Worm (Caenorhabditis elegans) whole organism, L3 larva: ENCODE data around the gene T18D3.1.
A peak's percentile ranks its signal among the peaks of the same experiment; 100 is the strongest.

Source experiments
- R02D3.7 ChIP-seq: fragments of 150-350 bp; optimal IDR thresholded peaks from 2 replicates; lab custom pipeline; 2014; ENCODE audit warnings: missing biosample characterization, missing genetic modification characterization
- ZK546.5 ChIP-seq: sonication (generic microtip); optimal IDR thresholded peaks from 2 replicates; lab custom pipeline; 2017; ENCODE audit warnings: missing biosample characterization, missing genetic modification characterization
- aly-2 ChIP-seq: fragments of 150-350 bp; optimal IDR thresholded peaks from 2 replicates; lab custom pipeline; 2014; ENCODE audit warnings: missing biosample characterization, missing genetic modification characterization
- ama-1 ChIP-seq: fragments of 150-350 bp; optimal IDR thresholded peaks from 2 replicates; lab custom pipeline; 2018
- ceh-16 ChIP-seq: sonication (generic microtip); optimal IDR thresholded peaks from 2 replicates; lab custom pipeline; 2017; ENCODE audit warnings: missing biosample characterization, missing genetic modification characterization
- ceh-28 ChIP-seq: fragments of 150-350 bp; optimal IDR thresholded peaks from 2 replicates; lab custom pipeline; 2014; ENCODE audit warnings: missing biosample characterization, missing genetic modification reagents, missing genetic modification characterization
- ceh-82 ChIP-seq: fragments of 150-350 bp; optimal IDR thresholded peaks from 2 replicates; lab custom pipeline; 2014; ENCODE audit warnings: missing biosample characterization, missing genetic modification characterization
- ceh-9 ChIP-seq: sonication (generic microtip); optimal IDR thresholded peaks from 2 replicates; lab custom pipeline; 2018; ENCODE audit warnings: missing biosample characterization, missing genetic modification characterization
- egl-27 ChIP-seq: sonication (generic microtip); optimal IDR thresholded peaks from 4 replicates; lab custom pipeline; 2017; ENCODE audit warnings: missing biosample characterization, missing genetic modification reagents, missing genetic modification characterization
- egl-5 ChIP-seq: fragments of 150-350 bp; optimal IDR thresholded peaks from 2 replicates; lab custom pipeline; 2017; ENCODE audit warnings: missing biosample characterization, missing genetic modification reagents, missing genetic modification characterization, inconsistent platforms
- elt-1 ChIP-seq: fragments of 150-350 bp; optimal IDR thresholded peaks from 2 replicates; lab custom pipeline; 2014; ENCODE audit warnings: missing biosample characterization, missing genetic modification characterization
- elt-2 ChIP-seq: sonication (generic microtip); optimal IDR thresholded peaks from 2 replicates; lab custom pipeline; 2016; ENCODE audit warnings: missing genetic modification reagents, mild to moderate bottlenecking, missing genetic modification characterization, missing compliant biosample characterization
- elt-3 ChIP-seq, 3 experiments: fragments of 150-350 bp in 1 of 3; sonication (generic microtip) in 2 of 3; optimal IDR thresholded peaks; 2 replicates in 2 of 3; 4 replicates in 1 of 3; lab custom pipeline; 2014 to 2017; ENCODE audit warnings: missing biosample characterization in 3 of 3, missing genetic modification characterization in 3 of 3
- eor-1 ChIP-seq, 2 experiments: fragments of 150-350 bp; optimal IDR thresholded peaks; 2 replicates each; lab custom pipeline; 2014 to 2018; ENCODE audit warnings: missing biosample characterization in 2 of 2, missing genetic modification characterization in 2 of 2
- fkh-10 ChIP-seq: sonication (generic microtip); optimal IDR thresholded peaks from 2 replicates; lab custom pipeline; 2017; ENCODE audit warnings: missing biosample characterization, missing genetic modification reagents, missing genetic modification characterization
- fos-1 ChIP-seq: fragments of 150-350 bp; optimal IDR thresholded peaks from 2 replicates; lab custom pipeline; 2014; ENCODE audit warnings: missing biosample characterization, missing genetic modification characterization
- hmg-11 ChIP-seq: sonication (generic microtip); optimal IDR thresholded peaks from 2 replicates; lab custom pipeline; 2016; ENCODE audit warnings: missing genetic modification characterization, missing compliant biosample characterization
- jun-1 ChIP-seq: fragments of 150-350 bp; optimal IDR thresholded peaks from 2 replicates; lab custom pipeline; 2014; ENCODE audit warnings: missing biosample characterization, missing genetic modification reagents, missing genetic modification characterization
- lin-15B ChIP-seq: fragments of 150-350 bp; optimal IDR thresholded peaks from 2 replicates; lab custom pipeline; 2014; ENCODE audit warnings: missing biosample characterization, missing genetic modification characterization
- lsy-12 ChIP-seq: sonication (generic microtip); optimal IDR thresholded peaks from 2 replicates; lab custom pipeline; 2016; ENCODE audit warnings: mild to moderate bottlenecking, missing genetic modification characterization, missing compliant biosample characterization
- mdl-1 ChIP-seq: fragments of 150-350 bp; optimal IDR thresholded peaks from 2 replicates; lab custom pipeline; 2014; ENCODE audit warnings: missing biosample characterization, missing genetic modification characterization
- mml-1 ChIP-seq: fragments of 150-350 bp; sonication (generic microtip); optimal IDR thresholded peaks from 3 replicates; lab custom pipeline; 2014; ENCODE audit warnings: missing biosample characterization, missing genetic modification characterization
- nfya-1 ChIP-seq: sonication (generic microtip); optimal IDR thresholded peaks from 2 replicates; lab custom pipeline; 2017; ENCODE audit warnings: missing genetic modification characterization, mild to moderate bottlenecking, missing compliant biosample characterization, antibody characterized with exemption, moderate library complexity; ENCODE audit not compliant: insufficient read depth
- nhr-11 ChIP-seq: fragments of 150-350 bp; optimal IDR thresholded peaks from 2 replicates; lab custom pipeline; 2014; ENCODE audit warnings: missing biosample characterization, missing genetic modification characterization
- nhr-12 ChIP-seq: fragments of 150-350 bp; optimal IDR thresholded peaks from 2 replicates; lab custom pipeline; 2014; ENCODE audit warnings: missing biosample characterization, missing genetic modification characterization
- nhr-23 ChIP-seq: fragments of 150-350 bp; optimal IDR thresholded peaks from 2 replicates; lab custom pipeline; 2014; ENCODE audit warnings: missing biosample characterization, missing genetic modification reagents, missing genetic modification characterization
- nhr-237 ChIP-seq: fragments of 150-350 bp; optimal IDR thresholded peaks from 2 replicates; lab custom pipeline; 2014; ENCODE audit warnings: missing biosample characterization, missing genetic modification characterization
- nhr-25 ChIP-seq: sonication (generic microtip); optimal IDR thresholded peaks from 2 replicates; lab custom pipeline; 2017; ENCODE audit warnings: missing biosample characterization, missing genetic modification characterization
- nhr-28 ChIP-seq: fragments of 150-350 bp; optimal IDR thresholded peaks from 2 replicates; lab custom pipeline; 2014; ENCODE audit warnings: missing biosample characterization, missing genetic modification characterization
- nhr-67 ChIP-seq: fragments of 150-350 bp; optimal IDR thresholded peaks from 2 replicates; lab custom pipeline; 2014; ENCODE audit warnings: missing biosample characterization, missing genetic modification characterization
- nhr-76 ChIP-seq: fragments of 150-350 bp; sonication (generic microtip); optimal IDR thresholded peaks from 5 replicates; lab custom pipeline; 2014; ENCODE audit warnings: missing biosample characterization, missing genetic modification characterization
- nhr-77 ChIP-seq: fragments of 150-350 bp; optimal IDR thresholded peaks from 2 replicates; lab custom pipeline; 2014; ENCODE audit warnings: missing biosample characterization, missing genetic modification characterization
- pha-4 ChIP-seq: fragments of 150-350 bp; optimal IDR thresholded peaks from 2 replicates; lab custom pipeline; 2014; ENCODE audit warnings: missing biosample characterization, missing genetic modification reagents, missing genetic modification characterization
- pqm-1 ChIP-seq: fragments of 150-350 bp; optimal IDR thresholded peaks from 2 replicates; lab custom pipeline; 2017; ENCODE audit warnings: missing biosample characterization, missing genetic modification characterization, inconsistent platforms
- sea-2 ChIP-seq: fragments of 150-350 bp; sonication (generic microtip); optimal IDR thresholded peaks from 4 replicates; lab custom pipeline; 2014; ENCODE audit warnings: missing biosample characterization, missing genetic modification reagents, missing genetic modification characterization
- skn-1 ChIP-seq: fragments of 150-350 bp; optimal IDR thresholded peaks from 2 replicates; lab custom pipeline; 2014; ENCODE audit warnings: missing biosample characterization, missing genetic modification characterization
- snpc-4 ChIP-seq: fragments of 150-350 bp; optimal IDR thresholded peaks from 2 replicates; lab custom pipeline; 2014; ENCODE audit warnings: missing biosample characterization, missing genetic modification characterization
- tbx-2 ChIP-seq: sonication (generic microtip); optimal IDR thresholded peaks from 2 replicates; lab custom pipeline; 2016; ENCODE audit warnings: mild to moderate bottlenecking, missing genetic modification characterization, missing compliant biosample characterization
- unc-39 ChIP-seq: sonication (generic microtip); optimal IDR thresholded peaks from 4 replicates; lab custom pipeline; 2017; ENCODE audit warnings: missing biosample characterization, missing genetic modification characterization
- unc-62 ChIP-seq: fragments of 150-350 bp; sonication (generic microtip); optimal IDR thresholded peaks from 4 replicates; lab custom pipeline; 2014; ENCODE audit warnings: missing biosample characterization, missing genetic modification reagents, missing genetic modification characterization
- ztf-11 ChIP-seq: fragments of 150-350 bp; optimal IDR thresholded peaks from 2 replicates; lab custom pipeline; 2014; ENCODE audit warnings: missing biosample characterization, missing genetic modification characterization
- ztf-4 ChIP-seq: fragments of 150-350 bp; optimal IDR thresholded peaks from 2 replicates; lab custom pipeline; 2014; ENCODE audit warnings: missing biosample characterization, missing genetic modification characterization

Gene T18D3.1

ce11 chrX:12476412-12476811, 21.9 kb downstream of the T18D3.1 start:
- no peak for TF ChIP-seq aly-2 (tag; lab: Kevin White, UChicago)
- TF ChIP-seq pha-4 (tag; lab: Kevin White, UChicago): no peak
- no peak for TF ChIP-seq nhr-77 (tag; lab: Kevin White, UChicago)
- no peak for TF ChIP-seq ceh-82
- no peak for TF ChIP-seq ceh-16 (tag; lab: Kevin White, UChicago)
- no peak for TF ChIP-seq nhr-237
- TF ChIP-seq ceh-9 (tag; lab: Kevin White, UChicago): no peak
- TF ChIP-seq elt-2: no peak
- no peak for TF ChIP-seq mml-1
- TF ChIP-seq egl-5 (tag; lab: Kevin White, UChicago): no peak
- no peak for TF ChIP-seq nhr-67 (tag; lab: Kevin White, UChicago)
- no peak for TF ChIP-seq nhr-76 (tag; lab: Kevin White, UChicago)

ce11 chrX:12477341-12477740, 22.8 kb downstream of the T18D3.1 start, which contains the start of gene F45E6.1:
F45E6.1 (minus strand) TSS chrX:12477441.
- no peak for TF ChIP-seq snpc-4 (tag; lab: Kevin White, UChicago)
- TF ChIP-seq lin-15B (tag; lab: Kevin White, UChicago): no peak
- TF ChIP-seq nhr-12: no peak
- TF ChIP-seq pqm-1: no peak
- no peak for TF ChIP-seq skn-1
- no peak for TF ChIP-seq ztf-4
- no peak for TF ChIP-seq egl-27 (tag; lab: Kevin White, UChicago)
- no peak for TF ChIP-seq fos-1 (tag; lab: Kevin White, UChicago)
- TF ChIP-seq fkh-10 (GFP tag; lab: Kevin White, UChicago): no peak
- no peak for TF ChIP-seq nfya-1 (tag; lab: Kevin White, UChicago)

ce11 chrX:12478465-12478864, 23.9 kb downstream of the T18D3.1 start:
- TF ChIP-seq elt-2 (peak; percentile 42), pqm-1 (peak; percentile 60), pha-4 (tag; lab: Kevin White, UChicago) (peak; percentile 70), elt-3 (tag; optimal IDR thresholded peaks at IDR 0.05; lab: Kevin White, UChicago) (no peak), eor-1 (tag; optimal IDR thresholded peaks at IDR 0.05; lab: Kevin White, UChicago) (no peak)

- TF ChIP-seq R02D3.7 (tag; lab: Kevin White, UChicago) (no peak), nhr-237 (no peak), sea-2 (GFP tag; lab: Kevin White, UChicago) (no peak), fos-1 (tag; lab: Kevin White, UChicago) (no peak), tbx-2 (tag; lab: Kevin White, UChicago) (no peak), ztf-11 (tag; lab: Kevin White, UChicago) (no peak), pha-4 (tag; lab: Kevin White, UChicago) (no peak), pqm-1 (no peak), ztf-4 (no peak), lsy-12 (no peak), nhr-28 (tag; lab: Kevin White, UChicago) (no peak), lin-15B (tag; lab: Kevin White, UChicago) (no peak)
Observed at ce11 chrX:12479027-12479426, 24.5 kb downstream of the T18D3.1 start.

ce11 chrX:12480447-12480998, 26.0 kb downstream of the T18D3.1 start, which contains the start of gene atf-6:
atf-6 (plus strand) TSS chrX:12480948.
- no peak for TF ChIP-seq ZK546.5 (tag; lab: Kevin White, UChicago)
- peak; percentile 67 for TF ChIP-seq jun-1 (tag; lab: Kevin White, UChicago)
- no peak for TF ChIP-seq ama-1 (lab: Kevin White, UChicago)
- TF ChIP-seq ceh-82: no peak
- no peak for TF ChIP-seq nhr-76 (tag; lab: Kevin White, UChicago)
- TF ChIP-seq nhr-11 (tag; lab: Kevin White, UChicago): no peak
- peak; percentile 94 for TF ChIP-seq lsy-12
- peak; percentile 78 for TF ChIP-seq lin-15B (tag; lab: Kevin White, UChicago)
- no peak for TF ChIP-seq fos-1 (tag; lab: Kevin White, UChicago)
- no peak for TF ChIP-seq mml-1
- no peak for TF ChIP-seq mdl-1 (tag; lab: Kevin White, UChicago)
- peak; percentile 15 for TF ChIP-seq R02D3.7 (tag; lab: Kevin White, UChicago)
- peak; percentile 82 for TF ChIP-seq nhr-25 (tag; lab: Kevin White, UChicago)
- peak; percentile 96 for TF ChIP-seq nhr-23 (tag; lab: Kevin White, UChicago)
- no peak for TF ChIP-seq nhr-12
- TF ChIP-seq snpc-4 (tag; lab: Kevin White, UChicago): peak; percentile 43
- TF ChIP-seq nhr-77 (tag; lab: Kevin White, UChicago): no peak
- no peak for TF ChIP-seq eor-1 (tag; optimal IDR thresholded peaks at IDR 0.05; lab: Kevin White, UChicago)
- TF ChIP-seq egl-27 (tag; lab: Kevin White, UChicago): no peak
- peak; percentile 97 for TF ChIP-seq hmg-11 (tag; lab: Kevin White, UChicago)
- peak; percentile 61 for TF ChIP-seq ceh-28 (tag; lab: Kevin White, UChicago)
- no peak for TF ChIP-seq unc-39 (tag; lab: Kevin White, UChicago)
- TF ChIP-seq unc-62: peak; percentile 51
- TF ChIP-seq ztf-11 (tag; lab: Kevin White, UChicago): no peak
- TF ChIP-seq ceh-16 (tag; lab: Kevin White, UChicago): no peak
- TF ChIP-seq ztf-4: no peak
- TF ChIP-seq aly-2 (tag; lab: Kevin White, UChicago): no peak
- peak; percentile 84 for TF ChIP-seq nfya-1 (tag; lab: Kevin White, UChicago)
- TF ChIP-seq skn-1: peak; percentile 53
- TF ChIP-seq ceh-9 (tag; lab: Kevin White, UChicago): no peak
- TF ChIP-seq nhr-237: no peak
- TF ChIP-seq elt-1 (tag; lab: Kevin White, UChicago): peak; percentile 60
- TF ChIP-seq elt-2: peak; percentile 78
- no peak for TF ChIP-seq sea-2 (GFP tag; lab: Kevin White, UChicago)
- peak; percentile 79 for TF ChIP-seq tbx-2 (tag; lab: Kevin White, UChicago)
